Fruit fly (Drosophila melanogaster): Measurements from ENCODE around the gene Rsod.
A peak's percentile ranks its signal among the peaks of the same experiment; 100 is the strongest.

Gene Rsod

DNA sequence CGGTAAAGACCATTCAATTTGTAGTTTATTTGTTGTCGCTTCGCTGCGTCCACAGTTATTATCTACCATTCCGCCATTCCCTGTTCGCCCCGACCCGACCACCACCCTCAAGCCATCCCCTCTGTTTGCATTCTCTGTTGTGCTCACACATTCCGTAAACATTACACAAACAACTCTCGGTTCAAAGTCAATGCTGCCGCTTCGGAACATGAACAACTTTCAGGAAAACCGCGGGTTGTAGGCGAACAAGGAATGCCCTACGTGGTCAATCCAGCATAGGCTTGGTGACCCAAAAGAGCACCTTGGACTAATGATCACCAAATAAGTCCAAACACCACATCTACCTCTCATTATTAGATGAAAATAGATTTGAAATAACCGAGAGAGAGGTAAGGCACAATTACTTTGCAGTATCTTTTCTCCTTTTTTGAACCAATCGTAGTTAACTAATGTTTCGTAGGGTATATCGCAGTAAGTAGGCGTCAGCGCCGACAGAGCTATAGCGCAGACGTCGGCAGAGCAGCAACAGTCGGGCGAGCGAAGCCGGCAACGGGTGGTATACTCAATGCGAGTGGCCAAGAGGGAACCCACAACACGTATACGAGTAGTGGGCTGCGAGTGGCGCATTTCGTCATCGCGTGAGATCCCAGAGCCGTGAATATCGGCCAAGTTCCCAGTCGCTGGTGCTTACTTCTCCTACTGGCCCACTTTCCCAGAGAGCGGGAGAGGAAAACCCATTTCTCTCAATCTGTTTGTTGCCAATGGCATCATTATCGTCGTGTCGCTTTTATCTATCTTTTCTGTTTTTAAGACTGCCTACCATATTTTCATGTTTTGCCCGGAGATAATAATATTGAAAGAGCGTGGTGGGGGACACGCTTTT lies 32.3 kb upstream of the Rsod start (continued):
- TF ChIP-seq Hey (tag; optimal IDR thresholded peaks at IDR 0.05) (peak; percentile 60), Dfd (GFP tag; optimal IDR thresholded peaks at IDR 0.05) (no peak), Stat92E (GFP tag; optimal IDR thresholded peaks at IDR 0.05) (peak in 1 of 3 experiments; percentile 86), zf30C (GFP tag; optimal IDR thresholded peaks at IDR 0.05) (no peak), CG11504 (tag; optimal IDR thresholded peaks at IDR 0.05) (peak; percentile 97), Asciz (GFP tag; optimal IDR thresholded peaks at IDR 0.05) (peak; percentile 95), CG12659 (GFP tag; optimal IDR thresholded peaks at IDR 0.05) (peak; percentile 90), Nf-YA (GFP tag; IDR thresholded peaks at IDR 0.05) (peak; percentile 96), unc-4 (GFP tag; IDR thresholded peaks at IDR 0.05; ENCODE audit: partially characterized antibody) (0 out of 2 replicates have a peak, but pooled peaks have one; percentile 3), dmrt11E (tag; optimal IDR thresholded peaks at IDR 0.05) (peak; percentile 71), CG3838 (GFP tag; optimal IDR thresholded peaks at IDR 0.05) (peak; percentile 96), gt (GFP tag; IDR thresholded peaks at IDR 0.05) (peak; percentile 78), Bdp1 (GFP tag; optimal IDR thresholded peaks at IDR 0.05) (peak; percentile 81), CG1603 (tag; optimal IDR thresholded peaks at IDR 0.05) (peak; percentile 96), abd-A (tag; optimal IDR thresholded peaks at IDR 0.05) (peak; percentile 96), Dref (GFP tag; IDR thresholded peaks at IDR 0.05) (no peak), Mad (GFP tag; optimal IDR thresholded peaks at IDR 0.05) (peak; percentile 85), pho (GFP tag; optimal IDR thresholded peaks at IDR 0.05) (peak; percentile 95), HLH3B (GFP tag; IDR thresholded peaks at IDR 0.05) (peak; percentile 97), Nf-YB (GFP tag; optimal IDR thresholded peaks at IDR 0.05) (peak; percentile 81), CG6813 (GFP tag; optimal IDR thresholded peaks at IDR 0.05) (peak; percentile 93), repo (GFP tag; optimal IDR thresholded peaks at IDR 0.05) (peak; percentile 98), slbo (GFP tag; IDR thresholded peaks at IDR 0.05) (peak; percentile 92), da (GFP tag; optimal IDR thresholded peaks at IDR 0.05) (peak; percentile 85), Aef1 (GFP tag; IDR thresholded peaks at IDR 0.05) (peak; percentile 98), danr (GFP tag; IDR thresholded peaks at IDR 0.05) (peak; percentile 88), fu2 (GFP tag; optimal IDR thresholded peaks at IDR 0.05) (peak; percentile 94), disco-r (GFP tag; optimal IDR thresholded peaks at IDR 0.05) (peak; percentile 89), Ravus (GFP tag; IDR thresholded peaks at IDR 0.05) (peak; percentile 92), CG10979 (tag; optimal IDR thresholded peaks at IDR 0.05) (peak; percentile 97), ftz-f1 (GFP tag; optimal IDR thresholded peaks at IDR 0.05) (peak; percentile 92), CG3163 (GFP tag; optimal IDR thresholded peaks at IDR 0.05) (peak; percentile 80), CG6683 (GFP tag; optimal IDR thresholded peaks at IDR 0.05) (peak; percentile 93), hbn (GFP tag; IDR thresholded peaks at IDR 0.05; ENCODE audit: partially characterized antibody) (peak; percentile 55; the same call in 1 of the 2 replicates), Abd-B (GFP tag; optimal IDR thresholded peaks at IDR 0.05) (peak; percentile 97), dm (GFP tag; optimal IDR thresholded peaks at IDR 0.05) (peak; percentile 87), CG9437 (GFP tag; optimal IDR thresholded peaks at IDR 0.05) (peak; percentile 84), ash1 (GFP tag; optimal IDR thresholded peaks at IDR 0.05) (peak; percentile 76), peb (GFP tag; IDR thresholded peaks at IDR 0.05) (peak; percentile 83; the same call in 1 of the 2 replicates), CG34422 (GFP tag; IDR thresholded peaks at IDR 0.05) (peak; percentile 94), CG8478 (optimal IDR thresholded peaks at IDR 0.05) (no peak), zen2 (GFP tag; IDR thresholded peaks at IDR 0.05; ENCODE audit: partially characterized antibody) (no peak), CG12104 (GFP tag; optimal IDR thresholded peaks at IDR 0.05) (peak; percentile 96), bigmax (GFP tag; optimal IDR thresholded peaks at IDR 0.05) (no peak), Fer1 (GFP tag; optimal IDR thresholded peaks at IDR 0.05) (peak; percentile 98), CG10274 (GFP tag; optimal IDR thresholded peaks at IDR 0.05) (peak; percentile 100), sob (GFP tag; IDR thresholded peaks at IDR 0.05) (peak; percentile 94), Atf-2 (GFP tag; optimal IDR thresholded peaks at IDR 0.05) (peak; percentile 94)

All from whole organism, embryonic.